Worm (Caenorhabditis elegans): Measurements from ENCODE around the gene C15H11.1.
A peak's percentile ranks its signal among the peaks of the same experiment; 100 is the strongest.

C15H11.1 gene

ce11 chrV:14393504-14393903, at the start of gene C15H11.1:
Gene C15H11.1, plus strand, starts transcription at chrV:14393804.
- TF ChIP-seq M03D4.4 (tag; optimal IDR thresholded peaks at IDR 0.05), result no peak
- TF ChIP-seq lin-32 (GFP tag; optimal IDR thresholded peaks at IDR 0.05), result no peak
- TF ChIP-seq lin-13 (tag; optimal IDR thresholded peaks at IDR 0.05), result no peak
- TF ChIP-seq lsy-2 (tag; optimal IDR thresholded peaks at IDR 0.05), result no peak
- no peak for TF ChIP-seq sem-2 (GFP tag; optimal IDR thresholded peaks at IDR 0.05)
- no peak for TF ChIP-seq unc-39 (tag; optimal IDR thresholded peaks at IDR 0.05)
- no peak for TF ChIP-seq nhr-2 (tag; optimal IDR thresholded peaks at IDR 0.05)
- TF ChIP-seq mep-1 (tag; optimal IDR thresholded peaks at IDR 0.05), result no peak
- no peak for TF ChIP-seq flh-1 (GFP tag; optimal IDR thresholded peaks at IDR 0.05)
- TF ChIP-seq zip-8 (tag; optimal IDR thresholded peaks at IDR 0.05), result no peak
- no peak for TF ChIP-seq nhr-237 (tag; optimal IDR thresholded peaks at IDR 0.05)

ce11 chrV:14347234-14347826, 46.3 kb upstream of the C15H11.1 start, which contains the start of gene cept-2:
Gene cept-2, plus strand, starts transcription at chrV:14347766.
- TF ChIP-seq hlh-1 (tag; optimal IDR thresholded peaks at IDR 0.05) (peak; percentile 40), pha-4 (tag; optimal IDR thresholded peaks at IDR 0.05) (peak; percentile 58), nhr-76 (tag; optimal IDR thresholded peaks at IDR 0.05) (no peak), nhr-2 (tag; optimal IDR thresholded peaks at IDR 0.05) (peak; percentile 8), blmp-1 (tag; optimal IDR thresholded peaks at IDR 0.05) (no peak), zip-8 (tag; optimal IDR thresholded peaks at IDR 0.05) (no peak), ztf-11 (tag; optimal IDR thresholded peaks at IDR 0.05) (no peak), ham-2 (GFP tag; optimal IDR thresholded peaks at IDR 0.05) (no peak), bed-3 (GFP tag; optimal IDR thresholded peaks at IDR 0.05) (no peak), elt-1 (tag; optimal IDR thresholded peaks at IDR 0.05; ENCODE audit: borderline replicate concordance, insufficient read depth) (no peak), unc-62 (GFP tag; optimal IDR thresholded peaks at IDR 0.05) (peak; percentile 27), lin-13 (tag; optimal IDR thresholded peaks at IDR 0.05) (peak; percentile 70), mab-5 (tag; optimal IDR thresholded peaks at IDR 0.05) (no peak), snpc-4 (tag; optimal IDR thresholded peaks at IDR 0.05) (no peak), ceh-43 (GFP tag; optimal IDR thresholded peaks at IDR 0.05) (no peak), flh-1 (GFP tag; optimal IDR thresholded peaks at IDR 0.05) (no peak), nhr-237 (tag; optimal IDR thresholded peaks at IDR 0.05) (peak; percentile 86), ces-1 (GFP tag; optimal IDR thresholded peaks at IDR 0.05) (no peak), nhr-28 (tag; optimal IDR thresholded peaks at IDR 0.05) (no peak), lsy-2 (tag; optimal IDR thresholded peaks at IDR 0.05) (peak; percentile 84), sptf-1 (tag; optimal IDR thresholded peaks at IDR 0.05) (peak; percentile 56), unc-39 (tag; optimal IDR thresholded peaks at IDR 0.05) (no peak), tbx-8 (GFP tag; optimal IDR thresholded peaks at IDR 0.05) (no peak), cnd-1 (tag; optimal IDR thresholded peaks at IDR 0.05) (peak; percentile 2), lin-32 (GFP tag; optimal IDR thresholded peaks at IDR 0.05) (no peak), mep-1 (tag; optimal IDR thresholded peaks at IDR 0.05) (peak; percentile 97), ceh-39 (tag; optimal IDR thresholded peaks at IDR 0.05) (peak; percentile 12), drap-1 (GFP tag; optimal IDR thresholded peaks at IDR 0.05) (peak; percentile 49), unc-120 (tag; optimal IDR thresholded peaks at IDR 0.05; ENCODE audit: poor library complexity, severe bottlenecking) (no peak), sem-2 (GFP tag; optimal IDR thresholded peaks at IDR 0.05) (no peak), mls-2 (tag; optimal IDR thresholded peaks at IDR 0.05) (no peak)

- TF ChIP-seq elt-1 (tag; optimal IDR thresholded peaks at IDR 0.05; ENCODE audit: borderline replicate concordance, insufficient read depth) (no peak), unc-39 (tag; optimal IDR thresholded peaks at IDR 0.05) (no peak), lin-13 (tag; optimal IDR thresholded peaks at IDR 0.05) (no peak), unc-62 (GFP tag; optimal IDR thresholded peaks at IDR 0.05) (no peak), ceh-43 (GFP tag; optimal IDR thresholded peaks at IDR 0.05) (no peak), nhr-12 (tag; optimal IDR thresholded peaks at IDR 0.05) (no peak), M03D4.4 (tag; optimal IDR thresholded peaks at IDR 0.05) (no peak), ztf-11 (tag; optimal IDR thresholded peaks at IDR 0.05) (no peak), sem-2 (GFP tag; optimal IDR thresholded peaks at IDR 0.05) (no peak), mab-5 (tag; optimal IDR thresholded peaks at IDR 0.05) (no peak), blmp-1 (tag; optimal IDR thresholded peaks at IDR 0.05) (no peak), lin-32 (GFP tag; optimal IDR thresholded peaks at IDR 0.05) (no peak), nhr-237 (tag; optimal IDR thresholded peaks at IDR 0.05) (no peak), mep-1 (tag; optimal IDR thresholded peaks at IDR 0.05) (no peak), bed-3 (GFP tag; optimal IDR thresholded peaks at IDR 0.05) (no peak), tbx-8 (GFP tag; optimal IDR thresholded peaks at IDR 0.05) (no peak), nhr-76 (tag; optimal IDR thresholded peaks at IDR 0.05) (no peak), zip-8 (tag; optimal IDR thresholded peaks at IDR 0.05) (no peak)
These were observed 43.1 kb upstream of the C15H11.1 start for ce11 chrV:14350498-14350897.
